Worm (Caenorhabditis elegans): Measurements from ENCODE around the gene C25E10.7.

- no peak for TF ChIP-seq madf-6 (GFP tag; IDR thresholded peaks at IDR 0.05)
- no peak for TF ChIP-seq pha-4 (tag; optimal IDR thresholded peaks at IDR 0.05)
- no peak for TF ChIP-seq aptf-2 (GFP tag; conservative IDR thresholded peaks at IDR 0.05)
- no peak for TF ChIP-seq ceh-79 (tag; optimal IDR thresholded peaks at IDR 0.05)
- no peak for TF ChIP-seq snpc-3.4 (tag; optimal IDR thresholded peaks at IDR 0.05)
- TF ChIP-seq C17E4.6 (GFP tag; IDR thresholded peaks at IDR 0.05), result no peak
- TF ChIP-seq bed-2 (GFP tag; IDR thresholded peaks at IDR 0.05), result no peak
- TF ChIP-seq ztf-6 (GFP tag; IDR thresholded peaks at IDR 0.05), result no peak
- TF ChIP-seq lin-26 (GFP tag; IDR thresholded peaks at IDR 0.05), result no peak
- no peak for TF ChIP-seq Y53F4B.3 (GFP tag; IDR thresholded peaks at IDR 0.05)
- no peak for TF ChIP-seq snpc-4 (GFP tag; optimal IDR thresholded peaks at IDR 0.05)
- TF ChIP-seq snpc-4 (tag; optimal IDR thresholded peaks at IDR 0.05), result no peak
- no peak for TF ChIP-seq T26A5.8 (tag; optimal IDR thresholded peaks at IDR 0.05)
- TF ChIP-seq mes-4 (tag; optimal IDR thresholded peaks at IDR 0.05), result no peak
These were observed 28.9 kb downstream of the C25E10.7 start, which contains the start of gene oac-41 for ce11 chrV:9022078-9022477.
